Worm (Caenorhabditis elegans) whole organism, early embryonic: Measurements from ENCODE around the gene F23A7.4.
"Not testable (repeated sequence)": the region's sequence is repeated elsewhere in the genome, so short reads cannot be mapped to it uniquely, and the experiment has no call there.

Source experiments
- B0310.2 ChIP-seq: sonication (generic microtip); optimal IDR thresholded peaks from 2 replicates; lab custom pipeline; 2016; ENCODE audit warnings: mild to moderate bottlenecking, missing genetic modification characterization, missing compliant biosample characterization
- F13C5.2 ChIP-seq: sonication (generic microtip); optimal IDR thresholded peaks from 2 replicates; lab custom pipeline; 2017; ENCODE audit warnings: mild to moderate bottlenecking, missing genetic modification characterization, inconsistent platforms, missing compliant biosample characterization
- aly-1 ChIP-seq: sonication (generic microtip); optimal IDR thresholded peaks from 2 replicates; lab custom pipeline; 2016; ENCODE audit warnings: missing genetic modification characterization, missing compliant biosample characterization
- ama-1 ChIP-seq: fragments of 150-350 bp; optimal IDR thresholded peaks from 2 replicates; lab custom pipeline; 2014
- ceh-13 ChIP-seq: fragments of 200-800 bp; sonication (Bioruptor generic); optimal IDR thresholded peaks from 2 replicates; lab custom pipeline; 2018; ENCODE audit warnings: mild to moderate bottlenecking, missing genetic modification characterization, missing compliant biosample characterization
- ceh-36 ChIP-seq: sonication (generic microtip); optimal IDR thresholded peaks from 2 replicates; lab custom pipeline; 2016; ENCODE audit warnings: missing genetic modification characterization, inconsistent platforms, missing compliant biosample characterization
- ets-7 ChIP-seq: sonication (generic microtip); optimal IDR thresholded peaks from 2 replicates; lab custom pipeline; 2016; ENCODE audit warnings: missing genotype, missing genetic modification characterization, missing compliant biosample characterization
- hmbx-1 ChIP-seq: sonication (generic microtip); optimal IDR thresholded peaks from 2 replicates; lab custom pipeline; 2016; ENCODE audit warnings: mild to moderate bottlenecking, missing genetic modification characterization, missing compliant biosample characterization
- hmg-4 ChIP-seq: fragments of 200-800 bp; sonication (Bioruptor generic); optimal IDR thresholded peaks from 2 replicates; lab custom pipeline; 2018; ENCODE audit warnings: mild to moderate bottlenecking, missing genetic modification characterization, missing compliant biosample characterization
- hnd-1 ChIP-seq: sonication (generic microtip); optimal IDR thresholded peaks from 2 replicates; lab custom pipeline; 2016; ENCODE audit warnings: missing genetic modification characterization, missing compliant biosample characterization
- pes-1 ChIP-seq: fragments of 200-800 bp; sonication (Bioruptor generic); IDR thresholded peaks from 2 replicates; pipeline ENCODE4 v1.3.6; 2022; ENCODE audit warnings: missing genetic modification reagents, missing genetic modification characterization, missing compliant biosample characterization
- tra-4 ChIP-seq: sonication (generic microtip); optimal IDR thresholded peaks from 2 replicates; lab custom pipeline; 2017; ENCODE audit warnings: missing genetic modification characterization, missing compliant biosample characterization

DNA sequence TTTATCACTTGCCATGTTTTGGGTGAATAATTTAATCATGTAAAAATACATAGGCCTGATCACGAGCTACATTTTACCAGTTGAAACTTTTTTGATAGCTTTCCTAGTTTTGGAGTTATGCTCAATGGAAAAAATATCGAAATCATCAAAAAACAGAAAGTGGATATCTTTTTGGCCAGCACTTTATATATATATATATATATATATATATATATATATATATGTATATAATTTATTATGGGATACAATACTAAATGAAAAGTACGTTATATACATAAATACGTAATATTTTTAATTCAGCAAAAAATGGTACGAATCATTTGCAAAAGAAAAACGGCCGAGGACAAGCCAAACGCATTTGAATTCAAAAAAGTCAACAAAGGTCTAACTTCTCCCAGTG, 7.3 kb downstream of the F23A7.4 start, which contains the start of gene F23A7.3:
- TF ChIP-seq F13C5.2 (tag; lab: Kevin White, UChicago); ama-1 (lab: Kevin White, UChicago); pes-1 (GFP tag; lab: Robert Waterston, UW); B0310.2 (tag; lab: Kevin White, UChicago); ets-7 (tag; lab: Kevin White, UChicago); aly-1 (tag; lab: Kevin White, UChicago); hmg-4 (GFP tag; lab: Kevin White, UChicago); hmbx-1; ceh-13 (GFP tag; lab: Kevin White, UChicago); hnd-1 (tag; lab: Kevin White, UChicago); tra-4 (tag; lab: Kevin White, UChicago); ceh-36 (tag; lab: Kevin White, UChicago): not testable (repeated sequence)
